Worm (Caenorhabditis elegans): ENCODE results near the gene B0280.17.

The B0280.17 gene

ce11 chrIII:7153747-7154238 lies 17.9 kb upstream of the B0280.17 start, which contains the start of gene ogt-1 (continued):
- TF ChIP-seq pha-2 (tag; optimal IDR thresholded peaks at IDR 0.05) (no peak), nhr-11 (tag; optimal IDR thresholded peaks at IDR 0.05) (no peak), ama-1 (optimal IDR thresholded peaks at IDR 0.05) (no peak), pros-1 (tag; optimal IDR thresholded peaks at IDR 0.05) (no peak), tbx-7 (tag; optimal IDR thresholded peaks at IDR 0.05) (no peak), ahr-1 (tag; optimal IDR thresholded peaks at IDR 0.05) (no peak), F13H6.1 (tag; optimal IDR thresholded peaks at IDR 0.05) (no peak), hlh-8 (tag; optimal IDR thresholded peaks at IDR 0.05) (no peak), C08G9.2 (tag; optimal IDR thresholded peaks at IDR 0.05) (no peak), ceh-18 (tag; optimal IDR thresholded peaks at IDR 0.05) (peak; percentile 9), gmeb-2 (tag; optimal IDR thresholded peaks at IDR 0.05) (no peak), K09A11.1 (tag; optimal IDR thresholded peaks at IDR 0.05; ENCODE audit: insufficient read depth) (no peak), ceh-19 (GFP tag; optimal IDR thresholded peaks at IDR 0.05) (no peak), ceh-22 (tag; optimal IDR thresholded peaks at IDR 0.05) (no peak), T23F11.4 (GFP tag; optimal IDR thresholded peaks at IDR 0.05) (no peak), dmd-4 (tag; optimal IDR thresholded peaks at IDR 0.05; ENCODE audit: borderline replicate concordance) (no peak), lim-6 (tag; optimal IDR thresholded peaks at IDR 0.05) (no peak), hlh-6 (tag; optimal IDR thresholded peaks at IDR 0.05) (no peak), Y22D7AL.16 (tag; optimal IDR thresholded peaks at IDR 0.05) (no peak), unc-55 (GFP tag; optimal IDR thresholded peaks at IDR 0.05) (peak; percentile 78), mec-3 (tag; optimal IDR thresholded peaks at IDR 0.05; ENCODE audit: borderline replicate concordance) (no peak), eyg-1 (tag; optimal IDR thresholded peaks at IDR 0.05) (no peak), ceh-34 (tag; optimal IDR thresholded peaks at IDR 0.05) (no peak), fax-1 (tag; optimal IDR thresholded peaks at IDR 0.05) (no peak), che-1 (tag; optimal IDR thresholded peaks at IDR 0.05) (no peak), ceh-14 (tag; optimal IDR thresholded peaks at IDR 0.05) (no peak), sdc-2 (tag; optimal IDR thresholded peaks at IDR 0.05) (no peak), unc-3 (GFP tag; conservative IDR thresholded peaks at IDR 0.05) (no peak), unc-3 (tag; optimal IDR thresholded peaks at IDR 0.05) (no peak), K02D7.2 (tag; optimal IDR thresholded peaks at IDR 0.05) (no peak), npax-4 (tag; optimal IDR thresholded peaks at IDR 0.05) (no peak), pqm-1 (tag; optimal IDR thresholded peaks at IDR 0.05) (no peak), syd-9 (tag; optimal IDR thresholded peaks at IDR 0.05) (no peak), sox-4 (tag; optimal IDR thresholded peaks at IDR 0.05) (no peak), pag-3 (tag; optimal IDR thresholded peaks at IDR 0.05; ENCODE audit: borderline replicate concordance) (no peak), C38D4.7 (GFP tag; optimal IDR thresholded peaks at IDR 0.05) (no peak), ceh-24 (tag; optimal IDR thresholded peaks at IDR 0.05) (no peak), tbx-2 (tag; optimal IDR thresholded peaks at IDR 0.05) (peak; percentile 4), odd-2 (tag; optimal IDR thresholded peaks at IDR 0.05) (no peak), fkh-10 (GFP tag; optimal IDR thresholded peaks at IDR 0.05) (no peak), nfya-1 (tag; optimal IDR thresholded peaks at IDR 0.05) (peak; percentile 93), elt-4 (tag; optimal IDR thresholded peaks at IDR 0.05) (no peak), sox-2 (GFP tag; IDR thresholded peaks at IDR 0.05) (no peak), rnt-1 (tag; optimal IDR thresholded peaks at IDR 0.05) (peak; percentile 14), ceh-9 (tag; optimal IDR thresholded peaks at IDR 0.05) (no peak), pax-1 (tag; optimal IDR thresholded peaks at IDR 0.05) (peak; percentile 79)
